Fruit fly (Drosophila melanogaster): Measurements from ENCODE around the gene CG42446.

The CG42446 gene

dm6 chr3R:16339475-16339874 lies 20.4 kb downstream of the CG42446 start, which contains the start of gene Sulf1:
Gene Sulf1 (minus strand): TSS chr3R:16339575.
- TF ChIP-seq CG9948 (tag; optimal IDR thresholded peaks at IDR 0.05) (no peak), CG4496 (GFP tag; IDR thresholded peaks at IDR 0.05) (no peak), Snoo (tag; optimal IDR thresholded peaks at IDR 0.05) (no peak), CG13204 (GFP tag; optimal IDR thresholded peaks at IDR 0.05) (no peak)

dm6 chr3R:16338342-16338741 lies 21.6 kb downstream of the CG42446 start:
- 0 out of 2 replicates have a peak, but pooled peaks have one; percentile 25 for TF ChIP-seq Ets98B (GFP tag; IDR thresholded peaks at IDR 0.05)
- TF ChIP-seq EcR (GFP tag; optimal IDR thresholded peaks at IDR 0.05), result peak; percentile 29
- TF ChIP-seq Pif1B (GFP tag; optimal IDR thresholded peaks at IDR 0.05), result no peak
- no peak for TF ChIP-seq Snoo (tag; optimal IDR thresholded peaks at IDR 0.05)
- no peak for TF ChIP-seq fd96Ca (GFP tag; IDR thresholded peaks at IDR 0.05)

dm6 chr3R:16337863-16338262 lies 22.0 kb downstream of the CG42446 start:
- TF ChIP-seq CG8301 (tag; optimal IDR thresholded peaks at IDR 0.05), result no peak
- no peak for TF ChIP-seq EcR (GFP tag; optimal IDR thresholded peaks at IDR 0.05)
- TF ChIP-seq CG17806 (tag; optimal IDR thresholded peaks at IDR 0.05), result no peak
- no peak for TF ChIP-seq Pif1A (GFP tag; optimal IDR thresholded peaks at IDR 0.05)

DNA sequence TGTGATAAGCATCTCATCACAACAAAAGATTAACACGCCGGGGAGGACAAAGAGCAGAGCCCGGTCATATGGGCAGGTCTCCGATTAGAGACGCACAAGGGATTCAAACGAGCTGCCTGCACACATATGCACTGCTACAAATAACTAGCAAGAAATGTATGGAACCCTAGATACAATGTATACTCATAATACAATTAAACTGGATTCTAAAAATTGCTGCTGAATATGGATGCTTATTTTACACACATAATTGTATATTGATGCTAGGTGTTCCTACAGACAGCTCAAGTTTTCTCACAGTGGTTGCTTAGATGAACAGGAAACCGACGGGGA lies 22.9 kb downstream of the CG42446 start:
- TF ChIP-seq CG8159 (tag; optimal IDR thresholded peaks at IDR 0.05), result peak; percentile 57
- no peak for TF ChIP-seq EcR (GFP tag; optimal IDR thresholded peaks at IDR 0.05)
- peak; percentile 73 for TF ChIP-seq Pif1B (GFP tag; optimal IDR thresholded peaks at IDR 0.05)
- peak; percentile 56 for TF ChIP-seq CG8301 (tag; optimal IDR thresholded peaks at IDR 0.05)
- TF ChIP-seq CG12605 (GFP tag; IDR thresholded peaks at IDR 0.05), result 0 out of 2 replicates have a peak, but pooled peaks have one; percentile 28
- peak; percentile 77 for TF ChIP-seq CG9948 (tag; optimal IDR thresholded peaks at IDR 0.05)
- TF ChIP-seq CG14655 (GFP tag; optimal IDR thresholded peaks at IDR 0.05), result no peak
- peak; percentile 58; the same call in 1 of the 3 replicates for TF ChIP-seq fd96Ca (GFP tag; IDR thresholded peaks at IDR 0.05)
- TF ChIP-seq gl (tag; optimal IDR thresholded peaks at IDR 0.05), result peak; percentile 34
- TF ChIP-seq D1 (tag; optimal IDR thresholded peaks at IDR 0.05), result no peak
- TF ChIP-seq CG4496 (GFP tag; IDR thresholded peaks at IDR 0.05), result peak; percentile 53; the same call in 2 of the 3 replicates
- TF ChIP-seq CG34367 (tag; optimal IDR thresholded peaks at IDR 0.05), result peak; percentile 52
- TF ChIP-seq CG32121 (GFP tag; IDR thresholded peaks at IDR 0.05), result no peak
- no peak for TF ChIP-seq CG10348 (GFP tag; IDR thresholded peaks at IDR 0.05)
- TF ChIP-seq CG13204 (GFP tag; optimal IDR thresholded peaks at IDR 0.05), result no peak
- 0 out of 2 replicates have a peak, but pooled peaks have one; percentile 12 for TF ChIP-seq Ets98B (GFP tag; IDR thresholded peaks at IDR 0.05)
- peak; percentile 24 for TF ChIP-seq Snoo (tag; optimal IDR thresholded peaks at IDR 0.05)
- peak; percentile 37 for TF ChIP-seq CG15710 (tag; optimal IDR thresholded peaks at IDR 0.05)
- peak; percentile 76 for TF ChIP-seq CG17806 (tag; optimal IDR thresholded peaks at IDR 0.05)
- peak; percentile 48; the same call in 1 of the 2 replicates for TF ChIP-seq rn (GFP tag; IDR thresholded peaks at IDR 0.05)
- TF ChIP-seq Pif1A (GFP tag; optimal IDR thresholded peaks at IDR 0.05), result peak; percentile 79

- no peak for TF ChIP-seq CG12605 (GFP tag; IDR thresholded peaks at IDR 0.05)
- TF ChIP-seq CG17806 (tag; optimal IDR thresholded peaks at IDR 0.05), result peak; percentile 15
- TF ChIP-seq D1 (tag; optimal IDR thresholded peaks at IDR 0.05), result no peak
- TF ChIP-seq Ets98B (GFP tag; IDR thresholded peaks at IDR 0.05), result no peak; the same call in 1 of the 2 replicates
- no peak for TF ChIP-seq CG9948 (tag; optimal IDR thresholded peaks at IDR 0.05)
- TF ChIP-seq gl (tag; optimal IDR thresholded peaks at IDR 0.05), result no peak
- TF ChIP-seq Pif1B (GFP tag; optimal IDR thresholded peaks at IDR 0.05), result peak; percentile 34
- no peak for TF ChIP-seq CG10348 (GFP tag; IDR thresholded peaks at IDR 0.05)
- no peak for TF ChIP-seq CG32121 (GFP tag; IDR thresholded peaks at IDR 0.05)
- TF ChIP-seq CG8301 (tag; optimal IDR thresholded peaks at IDR 0.05), result peak; percentile 69
- peak; percentile 8 for TF ChIP-seq Snoo (tag; optimal IDR thresholded peaks at IDR 0.05)
- 0 out of 3 replicates have a peak, but pooled peaks have one; percentile 21 for TF ChIP-seq CG4496 (GFP tag; IDR thresholded peaks at IDR 0.05)
- no peak for TF ChIP-seq rn (GFP tag; IDR thresholded peaks at IDR 0.05)
- peak; percentile 75 for TF ChIP-seq CG14655 (GFP tag; optimal IDR thresholded peaks at IDR 0.05)
- no peak for TF ChIP-seq CG15710 (tag; optimal IDR thresholded peaks at IDR 0.05)
- TF ChIP-seq CG8159 (tag; optimal IDR thresholded peaks at IDR 0.05), result peak; percentile 33
- no peak for TF ChIP-seq CG34367 (tag; optimal IDR thresholded peaks at IDR 0.05)
- peak; percentile 41 for TF ChIP-seq Pif1A (GFP tag; optimal IDR thresholded peaks at IDR 0.05)
- no peak for TF ChIP-seq EcR (GFP tag; optimal IDR thresholded peaks at IDR 0.05)
- TF ChIP-seq CG13204 (GFP tag; optimal IDR thresholded peaks at IDR 0.05), result no peak
- TF ChIP-seq fd96Ca (GFP tag; IDR thresholded peaks at IDR 0.05), result no peak
Measured at dm6 chr3R:16336327-16337052, 23.4 kb downstream of the CG42446 start.

DNA sequence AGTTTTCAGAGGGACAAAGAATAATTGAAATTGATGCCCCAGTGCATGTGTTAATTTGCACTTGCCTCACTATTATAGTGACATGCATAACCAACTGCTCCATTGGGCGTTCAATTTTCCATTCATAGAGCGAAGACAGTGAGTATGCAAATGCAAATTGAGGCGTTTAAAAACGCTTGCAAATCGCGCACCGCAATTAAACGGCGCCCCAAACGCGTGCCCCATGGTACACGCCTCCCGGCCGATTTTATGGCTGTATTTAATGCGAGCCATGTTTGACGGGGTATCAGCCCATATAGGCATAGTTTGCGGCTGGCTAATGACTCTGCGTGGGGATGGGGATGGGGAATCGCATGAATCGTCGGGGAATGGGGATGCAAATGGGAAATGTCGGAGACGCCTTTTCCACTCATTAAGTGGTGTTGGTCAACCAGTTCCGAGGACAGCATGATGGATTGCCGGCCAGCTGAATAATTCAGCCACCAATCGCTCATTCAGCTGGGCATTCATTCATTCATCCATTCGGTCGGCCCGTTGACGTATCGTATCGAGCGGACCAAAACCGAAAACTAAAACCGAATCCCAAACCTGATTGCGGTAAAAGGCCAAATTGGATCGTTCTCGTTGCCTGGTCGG lies 24.4 kb downstream of the CG42446 start:
- TF ChIP-seq gl (tag; optimal IDR thresholded peaks at IDR 0.05), result no peak
- TF ChIP-seq rn (GFP tag; IDR thresholded peaks at IDR 0.05), result no peak
- no peak for TF ChIP-seq CG12605 (GFP tag; IDR thresholded peaks at IDR 0.05)
- TF ChIP-seq CG13204 (GFP tag; optimal IDR thresholded peaks at IDR 0.05), result no peak
- no peak for TF ChIP-seq EcR (GFP tag; optimal IDR thresholded peaks at IDR 0.05)
- TF ChIP-seq Ets98B (GFP tag; IDR thresholded peaks at IDR 0.05), result no peak
- TF ChIP-seq CG17806 (tag; optimal IDR thresholded peaks at IDR 0.05), result no peak
- TF ChIP-seq CG14655 (GFP tag; optimal IDR thresholded peaks at IDR 0.05), result no peak
- no peak for TF ChIP-seq CG10348 (GFP tag; IDR thresholded peaks at IDR 0.05)
- no peak for TF ChIP-seq Snoo (tag; optimal IDR thresholded peaks at IDR 0.05)
- no peak for TF ChIP-seq CG15710 (tag; optimal IDR thresholded peaks at IDR 0.05)
- TF ChIP-seq Pif1A (GFP tag; optimal IDR thresholded peaks at IDR 0.05), result no peak
- TF ChIP-seq CG8159 (tag; optimal IDR thresholded peaks at IDR 0.05), result no peak
- no peak for TF ChIP-seq D1 (tag; optimal IDR thresholded peaks at IDR 0.05)
- no peak for TF ChIP-seq fd96Ca (GFP tag; IDR thresholded peaks at IDR 0.05)
- TF ChIP-seq CG4496 (GFP tag; IDR thresholded peaks at IDR 0.05), result no peak
- TF ChIP-seq CG9948 (tag; optimal IDR thresholded peaks at IDR 0.05), result no peak

All from whole organism, pupa.